Fruit fly (Drosophila melanogaster): ENCODE measurements around the gene atms.

The atms gene

dm6 chr3R:4809944-4810653 lies 60.3 kb downstream of the atms start (continued):
- TF ChIP-seq amos (GFP tag; IDR thresholded peaks at IDR 0.05; ENCODE audit: partially characterized antibody) (peak; percentile 30; the same call in 1 of the 2 replicates), mirr (GFP tag; optimal IDR thresholded peaks at IDR 0.05) (peak; percentile 24), CG17328 (GFP tag; IDR thresholded peaks at IDR 0.05) (no peak), CTCF (GFP tag; optimal IDR thresholded peaks at IDR 0.05) (no peak), CG8478 (optimal IDR thresholded peaks at IDR 0.05) (no peak), CG31224 (GFP tag; IDR thresholded peaks at IDR 0.05) (no peak), CG10543 (GFP tag; optimal IDR thresholded peaks at IDR 0.05) (peak; percentile 53), Sin3A (optimal IDR thresholded peaks at IDR 0.05) (no peak), fu2 (GFP tag; optimal IDR thresholded peaks at IDR 0.05) (no peak), bigmax (GFP tag; optimal IDR thresholded peaks at IDR 0.05) (no peak), sqz (GFP tag; optimal IDR thresholded peaks at IDR 0.05) (no peak), Nf-YA (GFP tag; IDR thresholded peaks at IDR 0.05) (no peak), CG18476 (GFP tag; optimal IDR thresholded peaks at IDR 0.05) (no peak), trh (GFP tag; optimal IDR thresholded peaks at IDR 0.05) (no peak), H15 (GFP tag; IDR thresholded peaks at IDR 0.05) (no peak), CG11504 (tag; optimal IDR thresholded peaks at IDR 0.05) (no peak), kni (GFP tag; optimal IDR thresholded peaks at IDR 0.05) (peak; percentile 79), Blimp-1 (GFP tag; optimal IDR thresholded peaks at IDR 0.05) (peak; percentile 46), CG3163 (GFP tag; optimal IDR thresholded peaks at IDR 0.05) (peak; percentile 29), CG42726 (GFP tag; IDR thresholded peaks at IDR 0.05; ENCODE audit: partially characterized antibody) (peak; percentile 25; the same call in 1 of the 2 replicates), zf30C (GFP tag; optimal IDR thresholded peaks at IDR 0.05) (no peak), CG3838 (GFP tag; optimal IDR thresholded peaks at IDR 0.05) (no peak), CHES-1-like (GFP tag; optimal IDR thresholded peaks at IDR 0.05) (no peak), Fer3 (tag; optimal IDR thresholded peaks at IDR 0.05) (no peak), MBD-R2 (GFP tag; IDR thresholded peaks at IDR 0.05) (no peak), jigr1 (GFP tag; IDR thresholded peaks at IDR 0.05) (no peak), vvl (GFP tag; IDR thresholded peaks at IDR 0.05) (peak; percentile 50; the same call in 1 of the 2 replicates), CG8924 (tag; optimal IDR thresholded peaks at IDR 0.05) (peak; percentile 56), Taf1 (GFP tag; IDR thresholded peaks at IDR 0.05) (no peak), Abd-B (GFP tag; optimal IDR thresholded peaks at IDR 0.05) (no peak), caup (GFP tag; optimal IDR thresholded peaks at IDR 0.05; ENCODE audit: severe bottlenecking) (no peak), klu (GFP tag; IDR thresholded peaks at IDR 0.05) (no peak), crol (GFP tag; IDR thresholded peaks at IDR 0.05) (peak; percentile 96), nerfin-2 (GFP tag; IDR thresholded peaks at IDR 0.05; ENCODE audit: partially characterized antibody) (no peak), CG3726 (GFP tag; IDR thresholded peaks at IDR 0.05) (no peak), CG33557 (GFP tag; optimal IDR thresholded peaks at IDR 0.05) (no peak), shn (GFP tag; optimal IDR thresholded peaks at IDR 0.05) (no peak), insv (GFP tag; optimal IDR thresholded peaks at IDR 0.05) (no peak), chm (GFP tag; IDR thresholded peaks at IDR 0.05) (no peak), CG16815 (GFP tag; optimal IDR thresholded peaks at IDR 0.05) (no peak), CG12155 (GFP tag; optimal IDR thresholded peaks at IDR 0.05) (peak; percentile 57), CG12391 (tag; optimal IDR thresholded peaks at IDR 0.05) (no peak), cg (GFP tag; optimal IDR thresholded peaks at IDR 0.05) (peak; percentile 93), lab (GFP tag; optimal IDR thresholded peaks at IDR 0.05) (peak; percentile 11), so (GFP tag; IDR thresholded peaks at IDR 0.05) (no peak), BtbVII (GFP tag; optimal IDR thresholded peaks at IDR 0.05) (no peak), salm (tag; optimal IDR thresholded peaks at IDR 0.05) (no peak), fru (optimal IDR thresholded peaks at IDR 0.05) (no peak), CG6854 (GFP tag; optimal IDR thresholded peaks at IDR 0.05) (peak; percentile 9), CG17829 (tag; optimal IDR thresholded peaks at IDR 0.05) (no peak), E2f2 (GFP tag; IDR thresholded peaks at IDR 0.05) (no peak; the same call in 1 of the 2 replicates)
